Fruit fly (Drosophila melanogaster) whole organism, embryonic: ENCODE data around the gene Tango1.
A peak's percentile ranks its signal among the peaks of the same experiment; 100 is the strongest.

Source experiments
- Ada2b ChIP-seq: fragments of 200-800 bp; sonication (Bioruptor generic); IDR thresholded peaks from 2 replicates; pipeline ENCODE4 v1.3.6; 2022; ENCODE audit warnings: missing biosample characterization, missing genetic modification characterization
- CG10267 ChIP-seq: fragments of 200-800 bp; sonication (Bioruptor generic); optimal IDR thresholded peaks from 2 replicates; lab custom pipeline; 2018; ENCODE audit warnings: missing biosample characterization, mild to moderate bottlenecking, missing genetic modification characterization, moderate library complexity
- CG10274 ChIP-seq: fragments of 200-800 bp; sonication (Bioruptor generic); optimal IDR thresholded peaks from 3 replicates; lab custom pipeline; 2017; ENCODE audit warnings: missing biosample characterization, mild to moderate bottlenecking, missing genetic modification characterization
- CG12391 ChIP-seq: fragments of 200-800 bp; sonication (Bioruptor generic); optimal IDR thresholded peaks from 3 replicates; lab custom pipeline; 2018; ENCODE audit warnings: missing biosample characterization, mild to moderate bottlenecking, missing genetic modification characterization, moderate library complexity
- CG13424 ChIP-seq: fragments of 200-800 bp; sonication (Bioruptor generic); optimal IDR thresholded peaks from 2 replicates; lab custom pipeline; 2019; ENCODE audit warnings: missing biosample characterization, mild to moderate bottlenecking, missing genetic modification characterization, moderate library complexity
- CG15514 ChIP-seq: fragments of 200-800 bp; sonication (Bioruptor generic); optimal IDR thresholded peaks from 3 replicates; lab custom pipeline; 2017; ENCODE audit warnings: missing biosample characterization, missing genetic modification characterization, mild to moderate bottlenecking, moderate library complexity, missing genetic modification reagents
- CG17568 ChIP-seq: fragments of 200-800 bp; sonication (Bioruptor generic); optimal IDR thresholded peaks from 2 replicates; lab custom pipeline; 2018; ENCODE audit warnings: missing biosample characterization, mild to moderate bottlenecking, missing genetic modification characterization, moderate library complexity
- CG2116 ChIP-seq: fragments of 200-800 bp; sonication (Bioruptor generic); optimal IDR thresholded peaks from 3 replicates; lab custom pipeline; 2018; ENCODE audit warnings: missing biosample characterization, mild to moderate bottlenecking, missing genetic modification characterization
- CG2202 ChIP-seq: fragments of 200-800 bp; sonication (Bioruptor generic); optimal IDR thresholded peaks from 2 replicates; lab custom pipeline; 2018; ENCODE audit warnings: missing biosample characterization, mild to moderate bottlenecking, missing genetic modification characterization
- CG2875 ChIP-seq: fragments of 200-800 bp; sonication (Bioruptor generic); optimal IDR thresholded peaks from 2 replicates; lab custom pipeline; 2017; ENCODE audit warnings: missing biosample characterization, mild to moderate bottlenecking, missing genetic modification characterization, missing genetic modification reagents
- CG31441 ChIP-seq: fragments of 200-800 bp; sonication (Bioruptor generic); IDR thresholded peaks from 2 replicates; pipeline ENCODE4 v1.3.6; 2022; ENCODE audit warnings: missing biosample characterization, missing genetic modification characterization
- CG3163 ChIP-seq: fragments of 200-800 bp; sonication (Bioruptor generic); optimal IDR thresholded peaks from 3 replicates; lab custom pipeline; 2016; ENCODE audit warnings: missing biosample characterization, missing genetic modification characterization
- CG34224 ChIP-seq: fragments of 200-800 bp; sonication (Bioruptor generic); IDR thresholded peaks from 3 replicates; pipeline ENCODE4 v1.3.6; 2022; ENCODE audit warnings: missing biosample characterization, missing genetic modification characterization; ENCODE audit not compliant: partially characterized antibody
- CG5953 ChIP-seq: fragments of 200-800 bp; sonication (Bioruptor generic); IDR thresholded peaks from 2 replicates; pipeline ENCODE4 v1.3.6; 2022; ENCODE audit warnings: missing biosample characterization, missing genetic modification characterization
- CG6791 ChIP-seq: fragments of 200-800 bp; sonication (Bioruptor generic); IDR thresholded peaks from 3 replicates; pipeline ENCODE4 v1.3.6; 2022; ENCODE audit warnings: missing biosample characterization, missing genetic modification characterization; ENCODE audit not compliant: partially characterized antibody
- CG8359 ChIP-seq: fragments of 200-800 bp; sonication (Bioruptor generic); optimal IDR thresholded peaks from 2 replicates; lab custom pipeline; 2017; ENCODE audit warnings: missing biosample characterization, mild to moderate bottlenecking, missing genetic modification characterization, borderline replicate concordance
- CG8924 ChIP-seq: fragments of 200-800 bp; optimal IDR thresholded peaks from 3 replicates; lab custom pipeline; 2019; ENCODE audit warnings: missing biosample characterization, mild to moderate bottlenecking, missing genetic modification characterization, moderate library complexity
- CHES-1-like ChIP-seq: fragments of 200-800 bp; sonication (Bioruptor generic); optimal IDR thresholded peaks from 2 replicates; lab custom pipeline; 2016; ENCODE audit warnings: missing biosample characterization, missing genetic modification characterization
- D19B ChIP-seq: fragments of 200-800 bp; sonication (Bioruptor generic); optimal IDR thresholded peaks from 2 replicates; lab custom pipeline; 2017; ENCODE audit warnings: missing biosample characterization, mild to moderate bottlenecking, missing genetic modification characterization
- Dfd ChIP-seq, 2 experiments: fragments of >200 bp; optimal IDR thresholded peaks; 2 replicates each; lab custom pipeline; 2017; ENCODE audit warnings: missing biosample characterization in 2 of 2, missing genetic modification characterization in 2 of 2
- Dref ChIP-seq: fragments of 200-800 bp; sonication (Bioruptor generic); IDR thresholded peaks from 2 replicates; pipeline ENCODE4 v1.3.6; 2022; ENCODE audit warnings: missing biosample characterization, missing genetic modification characterization
- Ets97D ChIP-seq: fragments of 200-800 bp; sonication (Bioruptor generic); optimal IDR thresholded peaks from 3 replicates; lab custom pipeline; 2016; ENCODE audit warnings: missing biosample characterization, missing genetic modification characterization
- Fer3 ChIP-seq: fragments of 200-800 bp; sonication (Bioruptor generic); optimal IDR thresholded peaks from 2 replicates; lab custom pipeline; 2018; ENCODE audit warnings: missing biosample characterization, mild to moderate bottlenecking, missing genetic modification characterization, moderate library complexity
- HLH4C ChIP-seq: fragments of 200-800 bp; sonication (Bioruptor generic); IDR thresholded peaks from 3 replicates; pipeline ENCODE4 v1.3.6; 2022; ENCODE audit warnings: missing biosample characterization, missing genetic modification characterization; ENCODE audit not compliant: partially characterized antibody
- Hey ChIP-seq: fragments of 200-800 bp; sonication (Bioruptor generic); optimal IDR thresholded peaks from 3 replicates; lab custom pipeline; 2018; ENCODE audit warnings: missing biosample characterization, mild to moderate bottlenecking, missing genetic modification characterization
- Hr3 ChIP-seq: fragments of 200-800 bp; sonication (Bioruptor generic); optimal IDR thresholded peaks from 3 replicates; lab custom pipeline; 2016; ENCODE audit warnings: missing biosample characterization, missing genetic modification characterization
- Lhr ChIP-seq: fragments of 200-800 bp; sonication (Bioruptor generic); optimal IDR thresholded peaks from 3 replicates; lab custom pipeline; 2017; ENCODE audit warnings: mild to moderate bottlenecking, missing biosample characterization, missing genetic modification reagents, missing genetic modification characterization
- Sox102F ChIP-seq: fragments of 200-800 bp; sonication (Bioruptor generic); optimal IDR thresholded peaks from 2 replicates; lab custom pipeline; 2018; ENCODE audit warnings: missing biosample characterization, mild to moderate bottlenecking, missing genetic modification characterization, moderate library complexity
- al ChIP-seq: fragments of 200-800 bp; sonication (Bioruptor generic); IDR thresholded peaks from 2 replicates; pipeline ENCODE4 v1.3.6; 2022; ENCODE audit warnings: missing biosample characterization, missing genetic modification characterization
- amos ChIP-seq: fragments of 200-800 bp; sonication (Bioruptor generic); IDR thresholded peaks from 2 replicates; pipeline ENCODE4 v1.3.6; 2022; ENCODE audit warnings: missing biosample characterization, missing genetic modification characterization; ENCODE audit not compliant: partially characterized antibody
- bab2 ChIP-seq: fragments of 200-800 bp; sonication (Bioruptor generic); optimal IDR thresholded peaks from 2 replicates; lab custom pipeline; 2016; ENCODE audit warnings: missing biosample characterization, missing genetic modification characterization
- danr ChIP-seq: fragments of 200-800 bp; sonication (Bioruptor generic); IDR thresholded peaks from 2 replicates; pipeline ENCODE4 v1.3.6; 2022; ENCODE audit warnings: missing biosample characterization, missing genetic modification characterization
- dmrt11E ChIP-seq: fragments of 200-800 bp; sonication (Bioruptor generic); optimal IDR thresholded peaks from 3 replicates; lab custom pipeline; 2018; ENCODE audit warnings: missing biosample characterization, mild to moderate bottlenecking, missing genetic modification characterization, moderate library complexity
- exex ChIP-seq: fragments of 200-800 bp; sonication (Bioruptor generic); optimal IDR thresholded peaks from 4 replicates; lab custom pipeline; 2018; ENCODE audit warnings: missing biosample characterization, mild to moderate bottlenecking, missing genetic modification characterization, moderate library complexity
- gcm ChIP-seq: fragments of 200-800 bp; sonication (Bioruptor generic); optimal IDR thresholded peaks from 2 replicates; lab custom pipeline; 2019; ENCODE audit warnings: missing biosample characterization, mild to moderate bottlenecking, missing genetic modification characterization, moderate library complexity
- grn ChIP-seq: fragments of 200-800 bp; sonication (Bioruptor generic); optimal IDR thresholded peaks from 3 replicates; lab custom pipeline; 2017; ENCODE audit warnings: missing biosample characterization, missing genetic modification characterization
- hth ChIP-seq: fragments of >200 bp; optimal IDR thresholded peaks from 2 replicates; lab custom pipeline; 2017; ENCODE audit warnings: inconsistent platforms
- luna ChIP-seq: fragments of 200-800 bp; sonication (Bioruptor generic); optimal IDR thresholded peaks from 2 replicates; lab custom pipeline; 2016; ENCODE audit warnings: missing biosample characterization, missing genetic modification characterization
- maf-S ChIP-seq: fragments of 200-800 bp; sonication (Bioruptor generic); optimal IDR thresholded peaks from 2 replicates; lab custom pipeline; 2016; ENCODE audit warnings: missing biosample characterization, missing genetic modification characterization
- otp ChIP-seq: fragments of 200-800 bp; sonication (Bioruptor generic); IDR thresholded peaks from 3 replicates; pipeline ENCODE4, ENCODE4 v1.3.6; 2022; ENCODE audit warnings: missing biosample characterization, missing genetic modification characterization
- sob ChIP-seq: fragments of 200-800 bp; sonication (Bioruptor generic); IDR thresholded peaks from 2 replicates; pipeline ENCODE4 v1.3.6; 2022; ENCODE audit warnings: missing biosample characterization, missing genetic modification characterization
- sr ChIP-seq: fragments of 200-800 bp; sonication (Bioruptor generic); IDR thresholded peaks from 3 replicates; pipeline ENCODE4 v1.3.6; 2022; ENCODE audit warnings: missing biosample characterization, missing genetic modification characterization
- stwl ChIP-seq: fragments of 200-800 bp; sonication (Bioruptor generic); optimal IDR thresholded peaks from 3 replicates; lab custom pipeline; 2018; ENCODE audit warnings: missing biosample characterization, mild to moderate bottlenecking, missing genetic modification characterization, moderate library complexity
- sug ChIP-seq: fragments of 200-800 bp; optimal IDR thresholded peaks from 2 replicates; lab custom pipeline; 2019; ENCODE audit warnings: missing biosample characterization, mild to moderate bottlenecking, missing genetic modification characterization, moderate library complexity
- tap ChIP-seq: fragments of 200-800 bp; optimal IDR thresholded peaks from 3 replicates; lab custom pipeline; 2019; ENCODE audit warnings: missing biosample characterization, mild to moderate bottlenecking, missing genetic modification characterization, moderate library complexity
- tgo ChIP-seq: fragments of 200-800 bp; sonication (Bioruptor generic); IDR thresholded peaks from 3 replicates; pipeline ENCODE4 v1.3.6; 2022; ENCODE audit warnings: missing biosample characterization, missing genetic modification characterization
- unpg ChIP-seq: fragments of 200-800 bp; sonication (Bioruptor generic); optimal IDR thresholded peaks from 3 replicates; lab custom pipeline; 2018; ENCODE audit warnings: missing biosample characterization, mild to moderate bottlenecking, missing genetic modification characterization, moderate library complexity
- z ChIP-seq: fragments of 200-800 bp; sonication (Bioruptor generic); IDR thresholded peaks from 3 replicates; pipeline ENCODE4 v1.3.6; 2022; ENCODE audit warnings: missing biosample characterization, missing genetic modification characterization
- zen ChIP-seq: fragments of 200-800 bp; sonication (Bioruptor generic); optimal IDR thresholded peaks from 3 replicates; lab custom pipeline; 2018; ENCODE audit warnings: missing biosample characterization, mild to moderate bottlenecking, missing genetic modification characterization, moderate library complexity

Tango1 gene

DNA sequence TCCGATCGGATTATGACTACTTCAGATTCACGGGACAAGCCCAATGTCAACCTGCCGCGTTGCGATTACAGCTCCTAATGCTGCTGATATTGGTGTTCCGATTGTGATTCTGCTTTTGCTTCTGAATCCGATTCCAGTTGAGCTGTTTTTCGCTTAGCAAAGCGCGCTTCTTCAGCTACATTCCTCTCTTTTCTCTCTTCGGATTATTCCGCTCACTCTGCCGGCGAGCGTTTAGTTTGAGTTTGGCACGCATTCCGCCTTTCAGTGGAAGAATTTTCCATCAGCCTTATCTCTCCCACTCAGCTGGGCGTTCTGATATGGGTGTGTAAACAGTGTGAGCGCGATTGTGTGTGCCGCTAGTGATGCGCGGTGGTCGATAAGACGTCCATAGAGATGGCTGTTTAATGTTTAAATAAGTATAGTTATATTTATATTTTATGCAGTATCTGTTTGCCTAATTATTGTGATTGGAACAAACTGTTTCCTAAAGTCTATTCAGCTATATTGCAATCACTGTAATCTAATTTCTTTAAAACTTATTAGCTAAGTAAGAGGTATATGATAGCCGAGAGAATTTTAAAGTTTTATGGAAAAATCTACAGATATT is 18.6 kb downstream of the Tango1 start, which contains the start of gene Galt (continued):
- TF ChIP-seq al, result no peak
- TF ChIP-seq CG8359 (GFP tag; lab: Kevin White, UChicago), result no peak
- TF ChIP-seq maf-S (GFP tag; lab: Kevin White, UChicago), result no peak
- TF ChIP-seq D19B, result peak; percentile 80
- no peak for TF ChIP-seq Dfd (GFP tag; optimal IDR thresholded peaks at IDR 0.05; lab: Kevin White, UChicago)
- peak; percentile 93 for TF ChIP-seq grn (GFP tag; lab: Kevin White, UChicago)
- peak; percentile 68 for TF ChIP-seq CG15514 (GFP tag; lab: Kevin White, UChicago)
- no peak for TF ChIP-seq otp (GFP tag; lab: Robert Waterston, UW)
- no peak for TF ChIP-seq Ets97D
- peak; percentile 39 for TF ChIP-seq dmrt11E
- peak; percentile 53 for TF ChIP-seq stwl (tag; lab: Kevin White, UChicago)
- no peak for TF ChIP-seq luna
- TF ChIP-seq unpg, result peak; percentile 39
- TF ChIP-seq CG31441 (GFP tag; lab: Robert Waterston, UW), result no peak; the same call in none of the 2 replicates
- TF ChIP-seq CG12391, result peak; percentile 58
- TF ChIP-seq CG34224 (GFP tag; lab: Robert Waterston, UW), result peak; percentile 84
- TF ChIP-seq gcm, result peak; percentile 54
- peak; percentile 2 for TF ChIP-seq Fer3 (tag; lab: Kevin White, UChicago)
- no peak for TF ChIP-seq zen (tag; lab: Kevin White, UChicago)
- peak; percentile 61 for TF ChIP-seq CG3163 (GFP tag; lab: Kevin White, UChicago)
- no peak for TF ChIP-seq sr (GFP tag; lab: Robert Waterston, UW)
- no peak for TF ChIP-seq CG5953 (GFP tag; lab: Robert Waterston, UW)
- peak; percentile 21; the same call in 1 of the 2 replicates for TF ChIP-seq Ada2b (GFP tag; lab: Robert Waterston, UW)
- peak; percentile 70; the same call in 2 of the 3 replicates for TF ChIP-seq CG6791
- TF ChIP-seq Hey (tag; lab: Kevin White, UChicago), result no peak
- peak; percentile 10; the same call in 1 of the 2 replicates for TF ChIP-seq amos
- peak; percentile 79 for TF ChIP-seq sug (tag; lab: Kevin White, UChicago)
- TF ChIP-seq danr, result no peak
- TF ChIP-seq HLH4C (GFP tag; lab: Robert Waterston, UW), result peak; percentile 94
- peak; percentile 66 for TF ChIP-seq exex (tag; lab: Kevin White, UChicago)
- TF ChIP-seq CG2875 (GFP tag; lab: Kevin White, UChicago), result peak; percentile 2
- TF ChIP-seq bab2 (GFP tag; lab: Kevin White, UChicago), result no peak
- peak; percentile 59; the same call in 1 of the 2 replicates for TF ChIP-seq sob (GFP tag; lab: Robert Waterston, UW)
- TF ChIP-seq CHES-1-like (GFP tag; lab: Kevin White, UChicago), result no peak
- TF ChIP-seq CG8924 (tag; lab: Kevin White, UChicago), result peak; percentile 69
- peak; percentile 63 for TF ChIP-seq Dref (GFP tag; lab: Robert Waterston, UW)
- no peak for TF ChIP-seq hth
- peak; percentile 95 for TF ChIP-seq z (GFP tag; lab: Robert Waterston, UW)
- peak; percentile 5 for TF ChIP-seq Lhr (GFP tag; lab: Kevin White, UChicago)
- TF ChIP-seq CG2116 (GFP tag; lab: Kevin White, UChicago), result peak; percentile 33
- TF ChIP-seq CG2202 (tag; lab: Kevin White, UChicago), result peak; percentile 10
- TF ChIP-seq CG10267 (tag; lab: Kevin White, UChicago), result peak; percentile 66
- TF ChIP-seq tgo, result peak; percentile 39; the same call in 1 of the 3 replicates
- no peak for TF ChIP-seq CG10274 (GFP tag; lab: Kevin White, UChicago)
- TF ChIP-seq CG13424 (tag; lab: Kevin White, UChicago), result peak; percentile 46
- peak; percentile 5 for TF ChIP-seq Hr3 (GFP tag; lab: Kevin White, UChicago)
- peak; percentile 26 for TF ChIP-seq tap
- no peak for TF ChIP-seq CG17568 (GFP tag; lab: Kevin White, UChicago)
- TF ChIP-seq Sox102F (GFP tag; lab: Kevin White, UChicago), result peak; percentile 26
